Fruit fly (Drosophila melanogaster) whole organism, embryonic: ENCODE measurements around the gene Sce.

Experiments
- Antp ChIP-seq: fragments of 200-800 bp; sonication (Bioruptor generic); optimal IDR thresholded peaks from 3 replicates; lab custom pipeline; 2016; ENCODE audit warnings: missing biosample characterization, missing genetic modification characterization
- CG12942 ChIP-seq: fragments of 200-800 bp; sonication (Bioruptor generic); optimal IDR thresholded peaks from 3 replicates; lab custom pipeline; 2016; ENCODE audit warnings: missing biosample characterization, missing genetic modification characterization
- CG13296 ChIP-seq: fragments of 200-800 bp; sonication (Bioruptor generic); optimal IDR thresholded peaks from 3 replicates; lab custom pipeline; 2018; ENCODE audit warnings: missing biosample characterization, mild to moderate bottlenecking, missing genetic modification characterization
- CG13624 ChIP-seq: fragments of 200-800 bp; sonication (Bioruptor generic); optimal IDR thresholded peaks from 2 replicates; lab custom pipeline; 2016; ENCODE audit warnings: missing biosample characterization, missing genetic modification characterization
- CG15479 ChIP-seq: fragments of 200-800 bp; sonication (Bioruptor generic); optimal IDR thresholded peaks from 3 replicates; lab custom pipeline; 2019; ENCODE audit warnings: missing biosample characterization, mild to moderate bottlenecking, missing genetic modification characterization, moderate library complexity
- CG1602 ChIP-seq: fragments of 200-800 bp; sonication (Bioruptor generic); optimal IDR thresholded peaks from 3 replicates; lab custom pipeline; 2016; ENCODE audit warnings: missing biosample characterization, missing genetic modification characterization
- CG1603 ChIP-seq: fragments of 200-800 bp; sonication (Bioruptor generic); optimal IDR thresholded peaks from 2 replicates; lab custom pipeline; 2019; ENCODE audit warnings: missing biosample characterization, mild to moderate bottlenecking, missing genetic modification characterization, moderate library complexity
- CG18262 ChIP-seq: fragments of 200-800 bp; optimal IDR thresholded peaks from 3 replicates; lab custom pipeline; 2019; ENCODE audit warnings: missing biosample characterization, mild to moderate bottlenecking, missing genetic modification characterization, moderate library complexity
- CG31224 ChIP-seq: fragments of 200-800 bp; sonication (Bioruptor generic); IDR thresholded peaks from 2 replicates; pipeline ENCODE4 v1.3.6; 2022; ENCODE audit warnings: missing biosample characterization, missing genetic modification characterization
- CG4328 ChIP-seq: fragments of 200-800 bp; sonication (Bioruptor generic); optimal IDR thresholded peaks from 3 replicates; lab custom pipeline; 2017; ENCODE audit warnings: missing biosample characterization, missing genetic modification reagents, missing genetic modification characterization
- CG6654 ChIP-seq: fragments of 200-800 bp; sonication (Bioruptor generic); optimal IDR thresholded peaks from 2 replicates; lab custom pipeline; 2017; ENCODE audit warnings: missing biosample characterization, mild to moderate bottlenecking, missing genetic modification characterization
- CG8765 ChIP-seq: fragments of 200-800 bp; sonication (Bioruptor generic); IDR thresholded peaks from 2 replicates; pipeline ENCODE4 v1.3.6; 2022; ENCODE audit warnings: missing biosample characterization, missing genetic modification characterization
- CkIIα-i1 ChIP-seq: fragments of 200-800 bp; sonication (Bioruptor generic); IDR thresholded peaks from 2 replicates; pipeline ENCODE4 v1.3.6; 2022; ENCODE audit warnings: missing biosample characterization, missing genetic modification characterization
- Dfd ChIP-seq, 2 experiments: fragments of >200 bp; optimal IDR thresholded peaks; 2 replicates each; lab custom pipeline; 2017; ENCODE audit warnings: missing biosample characterization in 2 of 2, missing genetic modification characterization in 2 of 2
- Dp ChIP-seq: fragments of 200-800 bp; sonication (Bioruptor generic); optimal IDR thresholded peaks from 2 replicates; lab custom pipeline; 2018; ENCODE audit warnings: missing biosample characterization, mild to moderate bottlenecking, missing genetic modification characterization, moderate library complexity
- Eip74EF ChIP-seq, 2 experiments: fragments of 200-800 bp in 1 of 2; fragments of >200 bp in 1 of 2; sonication (Bioruptor generic) in 1 of 2; optimal IDR thresholded peaks; 2 replicates each; lab custom pipeline; 2017 to 2019; ENCODE audit warnings: missing biosample characterization in 2 of 2, missing genetic modification characterization in 2 of 2, mild to moderate bottlenecking in 1 of 2, moderate library complexity in 1 of 2
- Ets97D ChIP-seq: fragments of 200-800 bp; sonication (Bioruptor generic); optimal IDR thresholded peaks from 3 replicates; lab custom pipeline; 2016; ENCODE audit warnings: missing biosample characterization, missing genetic modification characterization
- GATAe ChIP-seq: fragments of 200-800 bp; sonication (Bioruptor generic); conservative IDR thresholded peaks from 2 replicates; pipeline ENCODE4 v1.3.6; 2022; ENCODE audit warnings: missing biosample characterization, missing genetic modification characterization
- Gsc ChIP-seq: fragments of 200-800 bp; sonication (Bioruptor generic); IDR thresholded peaks from 2 replicates; pipeline ENCODE4 v1.3.6; 2022; ENCODE audit warnings: missing biosample characterization, missing genetic modification characterization
- HLH3B ChIP-seq: fragments of 200-800 bp; sonication (Bioruptor generic); IDR thresholded peaks from 2 replicates; pipeline ENCODE4 v1.3.6; 2022; ENCODE audit warnings: missing biosample characterization, missing genetic modification characterization
- Hey ChIP-seq: fragments of 200-800 bp; sonication (Bioruptor generic); optimal IDR thresholded peaks from 3 replicates; lab custom pipeline; 2018; ENCODE audit warnings: missing biosample characterization, mild to moderate bottlenecking, missing genetic modification characterization
- Hr3 ChIP-seq: fragments of 200-800 bp; sonication (Bioruptor generic); optimal IDR thresholded peaks from 3 replicates; lab custom pipeline; 2016; ENCODE audit warnings: missing biosample characterization, missing genetic modification characterization
- Lim3 ChIP-seq: fragments of 200-800 bp; sonication (Bioruptor generic); IDR thresholded peaks from 2 replicates; pipeline ENCODE4 v1.3.6; 2022; ENCODE audit warnings: missing biosample characterization, missing genetic modification characterization
- Poxn ChIP-seq: fragments of 200-800 bp; sonication (Bioruptor generic); IDR thresholded peaks from 2 replicates; pipeline ENCODE4 v1.3.6; 2022; ENCODE audit warnings: missing biosample characterization, missing genetic modification characterization
- Ravus ChIP-seq: fragments of 200-800 bp; sonication (Bioruptor generic); IDR thresholded peaks from 2 replicates; pipeline ENCODE4 v1.3.6; 2022; ENCODE audit warnings: missing biosample characterization, missing genetic modification characterization
- Rfx ChIP-seq: fragments of 200-800 bp; sonication (Bioruptor generic); IDR thresholded peaks from 2 replicates; pipeline ENCODE4 v1.3.6; 2022; ENCODE audit warnings: missing biosample characterization, missing genetic modification characterization
- Spps ChIP-seq: fragments of 200-800 bp; sonication (Bioruptor generic); optimal IDR thresholded peaks from 2 replicates; lab custom pipeline; 2018; ENCODE audit warnings: missing biosample characterization, mild to moderate bottlenecking, missing genetic modification characterization
- Usf ChIP-seq: fragments of 200-800 bp; sonication (Bioruptor generic); optimal IDR thresholded peaks from 2 replicates; lab custom pipeline; 2017; ENCODE audit warnings: missing genotype, missing biosample characterization, missing genetic modification characterization
- Vsx1 ChIP-seq: fragments of 200-800 bp; sonication (Bioruptor generic); optimal IDR thresholded peaks from 2 replicates; lab custom pipeline; 2017; ENCODE audit warnings: missing biosample characterization, mild to moderate bottlenecking, missing genetic modification characterization, missing genetic modification reagents
- al ChIP-seq: fragments of 200-800 bp; sonication (Bioruptor generic); IDR thresholded peaks from 2 replicates; pipeline ENCODE4 v1.3.6; 2022; ENCODE audit warnings: missing biosample characterization, missing genetic modification characterization
- amos ChIP-seq: fragments of 200-800 bp; sonication (Bioruptor generic); IDR thresholded peaks from 2 replicates; pipeline ENCODE4 v1.3.6; 2022; ENCODE audit warnings: missing biosample characterization, missing genetic modification characterization; ENCODE audit not compliant: partially characterized antibody
- az2 ChIP-seq: fragments of 200-800 bp; sonication (Bioruptor generic); optimal IDR thresholded peaks from 3 replicates; lab custom pipeline; 2016; ENCODE audit warnings: missing biosample characterization, missing genetic modification characterization
- crol ChIP-seq: fragments of 200-800 bp; sonication (Bioruptor generic); IDR thresholded peaks from 2 replicates; pipeline ENCODE4 v1.3.6; 2022; ENCODE audit warnings: missing biosample characterization, missing genetic modification characterization
- disco-r ChIP-seq: fragments of 200-800 bp; sonication (Bioruptor generic); optimal IDR thresholded peaks from 2 replicates; lab custom pipeline; 2016; ENCODE audit warnings: missing biosample characterization, missing genetic modification characterization
- ems ChIP-seq: fragments of 200-800 bp; sonication (Bioruptor generic); optimal IDR thresholded peaks from 3 replicates; lab custom pipeline; 2016; ENCODE audit warnings: missing biosample characterization, missing genetic modification characterization
- esg ChIP-seq: fragments of 200-800 bp; sonication (Bioruptor generic); conservative IDR thresholded peaks from 2 replicates; pipeline ENCODE4 v1.3.6; 2022; ENCODE audit warnings: missing biosample characterization, missing genetic modification characterization
- eyg ChIP-seq: fragments of 200-800 bp; sonication (Bioruptor generic); optimal IDR thresholded peaks from 3 replicates; lab custom pipeline; 2016; ENCODE audit warnings: missing biosample characterization, missing genetic modification characterization
- fd102C ChIP-seq: fragments of 200-800 bp; sonication (Bioruptor generic); optimal IDR thresholded peaks from 2 replicates; lab custom pipeline; 2018; ENCODE audit warnings: missing biosample characterization, mild to moderate bottlenecking, missing genetic modification characterization, moderate library complexity
- hkb ChIP-seq, 2 experiments: fragments of 200-800 bp in 1 of 2; fragments of >200 bp in 1 of 2; sonication (Bioruptor generic) in 1 of 2; IDR thresholded peaks in 1 of 2; optimal IDR thresholded peaks in 1 of 2; 2 replicates each; pipeline versions ENCODE4 v1.3.6 to Lab custom; 2017 to 2022; ENCODE audit warnings: missing biosample characterization in 1 of 2, missing genetic modification characterization in 1 of 2
- hth ChIP-seq: fragments of >200 bp; optimal IDR thresholded peaks from 2 replicates; lab custom pipeline; 2017; ENCODE audit warnings: inconsistent platforms
- knrl ChIP-seq: fragments of 200-800 bp; sonication (Bioruptor generic); IDR thresholded peaks from 3 replicates; pipeline ENCODE4 v1.3.6; 2022; ENCODE audit warnings: missing biosample characterization, missing genetic modification characterization; ENCODE audit not compliant: partially characterized antibody
- phol ChIP-seq: fragments of 200-800 bp; sonication (Bioruptor generic); optimal IDR thresholded peaks from 3 replicates; lab custom pipeline; 2018; ENCODE audit warnings: missing biosample characterization, mild to moderate bottlenecking, missing genetic modification characterization, moderate library complexity
- pita ChIP-seq: fragments of 200-800 bp; sonication (Bioruptor generic); optimal IDR thresholded peaks from 2 replicates; lab custom pipeline; 2017; ENCODE audit warnings: missing biosample characterization, mild to moderate bottlenecking, missing genetic modification characterization
- ro ChIP-seq: fragments of 200-800 bp; sonication (Bioruptor generic); IDR thresholded peaks from 2 replicates; pipeline ENCODE4 v1.3.6; 2022; ENCODE audit warnings: missing biosample characterization, missing genetic modification characterization
- so ChIP-seq: fragments of 200-800 bp; sonication (Bioruptor generic); IDR thresholded peaks from 3 replicates; pipeline ENCODE4 v1.3.6; 2022; ENCODE audit warnings: missing biosample characterization, missing genetic modification characterization
- ssp ChIP-seq: fragments of 200-800 bp; sonication (Bioruptor generic); IDR thresholded peaks from 2 replicates; pipeline ENCODE4 v1.3.6; 2022; ENCODE audit warnings: missing biosample characterization, missing genetic modification characterization
- sug ChIP-seq: fragments of 200-800 bp; optimal IDR thresholded peaks from 2 replicates; lab custom pipeline; 2019; ENCODE audit warnings: missing biosample characterization, mild to moderate bottlenecking, missing genetic modification characterization, moderate library complexity
- trh ChIP-seq: fragments of 200-800 bp; sonication (Bioruptor generic); optimal IDR thresholded peaks from 2 replicates; lab custom pipeline; 2016; ENCODE audit warnings: missing biosample characterization, missing genetic modification characterization
- ttk ChIP-seq: fragments of 200-800 bp; sonication (Bioruptor generic); IDR thresholded peaks from 2 replicates; pipeline ENCODE4 v2.1.2; 2022; ENCODE audit warnings: missing biosample characterization, missing genetic modification characterization
- zf30C ChIP-seq: fragments of 200-800 bp; sonication (Bioruptor generic); optimal IDR thresholded peaks from 3 replicates; lab custom pipeline; 2018; ENCODE audit warnings: missing biosample characterization, mild to moderate bottlenecking, missing genetic modification characterization

Gene Sce

dm6 chr3R:27636010-27636584, 45.7 kb downstream of the Sce start, which contains the start of the genes CG5611 and Mtl (continued):
- TF ChIP-seq CG13296 (GFP tag; lab: Kevin White, UChicago) (peak; percentile 99), Rfx (peak; percentile 100), CG15479 (GFP tag; lab: Kevin White, UChicago) (peak; percentile 84), crol (peak; percentile 94), Antp (GFP tag; lab: Kevin White, UChicago) (peak; percentile 94), HLH3B (GFP tag; lab: Robert Waterston, UW) (peak; percentile 100), Usf (GFP tag; lab: Kevin White, UChicago) (peak; percentile 100), hkb (optimal IDR thresholded peaks at IDR 0.05; lab: Kevin White, UChicago) (peak; percentile 73), hkb (GFP tag; IDR thresholded peaks at IDR 0.05; lab: Robert Waterston, UW) (peak; percentile 100), knrl (peak; percentile 44; the same call in 1 of the 3 replicates), CG1602 (peak; percentile 100), zf30C (GFP tag; lab: Kevin White, UChicago) (peak; percentile 56), CG12942 (GFP tag; lab: Kevin White, UChicago) (peak; percentile 100), az2 (GFP tag; lab: Kevin White, UChicago) (peak; percentile 100), Ravus (GFP tag; lab: Robert Waterston, UW) (peak; percentile 99), sug (tag; lab: Kevin White, UChicago) (peak; percentile 99), Hey (tag; lab: Kevin White, UChicago) (peak; percentile 97), Dp (GFP tag; lab: Kevin White, UChicago) (peak; percentile 41), ttk (GFP tag; lab: Robert Waterston, UW) (peak; percentile 100), esg (GFP tag; lab: Robert Waterston, UW) (peak; percentile 100), ssp (GFP tag; lab: Robert Waterston, UW) (peak; percentile 98), ro (peak; percentile 99), CkIIα-i1 (peak; percentile 99), al (GFP tag; lab: Robert Waterston, UW) (peak; percentile 100), pita (GFP tag; lab: Kevin White, UChicago) (no peak), CG4328 (GFP tag; lab: Kevin White, UChicago) (peak; percentile 100), GATAe (peak; percentile 99), disco-r (GFP tag; lab: Kevin White, UChicago) (peak; percentile 88), Lim3 (GFP tag; lab: Robert Waterston, UW) (peak; percentile 99), CG8765 (peak; percentile 100), phol (tag; lab: Kevin White, UChicago) (peak; percentile 100), CG31224 (GFP tag; lab: Robert Waterston, UW) (peak; percentile 99), Gsc (GFP tag; lab: Robert Waterston, UW) (peak; percentile 99), eyg (GFP tag; lab: Kevin White, UChicago) (peak; percentile 88), Hr3 (GFP tag; lab: Kevin White, UChicago) (peak; percentile 100), Poxn (peak; percentile 100), Dfd (GFP tag; optimal IDR thresholded peaks at IDR 0.05; lab: Kevin White, UChicago) (peak in 1 of 2 experiments; percentile 92), CG1603 (tag; lab: Kevin White, UChicago) (peak; percentile 99), hth (lab: Kevin White, UChicago) (no peak), so (peak; percentile 100), Eip74EF (GFP tag; optimal IDR thresholded peaks at IDR 0.05; lab: Kevin White, UChicago) (peak in 1 of 2 experiments; percentile 99), Vsx1 (GFP tag; lab: Kevin White, UChicago) (peak; percentile 98), amos (peak; percentile 37; the same call in 1 of the 2 replicates), CG6654 (peak; percentile 94), trh (GFP tag; lab: Kevin White, UChicago) (peak; percentile 100), CG18262 (tag; lab: Kevin White, UChicago) (peak; percentile 100), ems (GFP tag; lab: Kevin White, UChicago) (peak; percentile 98), Ets97D (GFP tag; lab: Kevin White, UChicago) (peak; percentile 95), Spps (tag; lab: Kevin White, UChicago) (peak; percentile 99), CG13624 (peak; percentile 98), fd102C (GFP tag; lab: Kevin White, UChicago) (peak; percentile 97)
